Fruit fly (Drosophila melanogaster) whole organism: ENCODE measurements around the gene chif.

Source experiments
- CG8478 ChIP-seq: fragments of >200 bp; optimal IDR thresholded peaks from 2 replicates; lab custom pipeline; 2018; ENCODE audit warnings: inconsistent platforms
- Dll ChIP-seq: fragments of >200 bp; optimal IDR thresholded peaks from 2 replicates; lab custom pipeline; 2017
- EcR ChIP-seq, 2 experiments: fragments of >200 bp; optimal IDR thresholded peaks; 2 replicates each; lab custom pipeline; 2017; ENCODE audit warnings: missing biosample characterization in 2 of 2, missing genetic modification characterization in 2 of 2, missing genetic modification reagents in 2 of 2
- pan ChIP-seq: fragments of >200 bp; optimal IDR thresholded peaks from 2 replicates; lab custom pipeline; 2017
- psq ChIP-seq: fragments of >200 bp; optimal IDR thresholded peaks from 2 replicates; lab custom pipeline; 2017

- no peak for TF ChIP-seq Dll (lab: Kevin White, UChicago)
- TF ChIP-seq CG8478: no peak
- no peak for TF ChIP-seq psq
- TF ChIP-seq EcR (GFP tag; optimal IDR thresholded peaks at IDR 0.05; lab: Kevin White, UChicago): no peak
- TF ChIP-seq pan (lab: Kevin White, UChicago): no peak
These were observed 14.6 kb downstream of the chif start, which contains the start of gene CG31817 for dm6 chr2L:16337785-16338184.
